Worm (Caenorhabditis elegans) whole organism, young adult: Measurements from ENCODE around the gene C01G6.9.

Experiments
- F22D6.2 ChIP-seq: sonication (generic microtip); optimal IDR thresholded peaks from 2 replicates; lab custom pipeline; 2016; ENCODE audit warnings: mild to moderate bottlenecking, missing genetic modification characterization, missing compliant biosample characterization
- K12H6.12 ChIP-seq: fragments of 200-800 bp; sonication (Bioruptor generic); optimal IDR thresholded peaks from 2 replicates; lab custom pipeline; 2018; ENCODE audit warnings: mild to moderate bottlenecking, missing genetic modification characterization, missing compliant biosample characterization
- atf-7 ChIP-seq: sonication (generic microtip); optimal IDR thresholded peaks from 2 replicates; lab custom pipeline; 2017; ENCODE audit warnings: mild to moderate bottlenecking, missing genetic modification characterization, missing compliant biosample characterization
- ceh-58 ChIP-seq: fragments of 200-800 bp; sonication (Bioruptor generic); IDR thresholded peaks from 2 replicates; pipeline ENCODE4 v1.3.6; 2022; ENCODE audit warnings: missing genetic modification characterization, missing compliant biosample characterization
- dpl-1 ChIP-seq: fragments of 150-350 bp; optimal IDR thresholded peaks from 2 replicates; lab custom pipeline; 2014; ENCODE audit warnings: missing biosample characterization, missing genetic modification reagents, missing genetic modification characterization
- egrh-3 ChIP-seq: fragments of 200-800 bp; sonication (Bioruptor generic); IDR thresholded peaks from 2 replicates; pipeline ENCODE4 v1.3.6; 2022; ENCODE audit warnings: missing genetic modification reagents, missing genetic modification characterization, missing compliant biosample characterization
- let-607 ChIP-seq, 2 experiments: fragments of 200-800 bp in 1 of 2; sonication (Bioruptor generic) in 1 of 2; sonication (generic microtip) in 1 of 2; optimal IDR thresholded peaks; 2 replicates each; lab custom pipeline; 2016 to 2018; ENCODE audit warnings: mild to moderate bottlenecking in 2 of 2, missing compliant biosample characterization in 2 of 2, missing genetic modification characterization in 2 of 2, moderate library complexity in 2 of 2, missing genotype in 1 of 2
- lin-35 ChIP-seq, 3 experiments: fragments of 150-350 bp in 2 of 3; sonication (generic microtip) in 1 of 3; optimal IDR thresholded peaks; 2 replicates each; lab custom pipeline; 2014 to 2018; ENCODE audit warnings: missing biosample characterization in 3 of 3, missing genetic modification characterization in 3 of 3, missing genetic modification reagents in 3 of 3
- mxl-1 ChIP-seq: sonication (generic microtip); optimal IDR thresholded peaks from 2 replicates; lab custom pipeline; 2016; ENCODE audit warnings: missing genetic modification characterization, missing compliant biosample characterization
- nfya-1 ChIP-seq: sonication (generic microtip); optimal IDR thresholded peaks from 2 replicates; lab custom pipeline; 2017; ENCODE audit warnings: antibody characterized with exemption, missing compliant biosample characterization, missing genetic modification characterization, borderline replicate concordance; ENCODE audit not compliant: insufficient read depth
- nfyb-1 ChIP-seq: fragments of 200-800 bp; sonication (Bioruptor generic); IDR thresholded peaks from 2 replicates; pipeline ENCODE4 v1.3.6; 2022; ENCODE audit warnings: missing genetic modification reagents, missing genetic modification characterization, missing compliant biosample characterization
- nhr-27 ChIP-seq: fragments of 200-800 bp; sonication (Bioruptor generic); optimal IDR thresholded peaks from 2 replicates; lab custom pipeline; 2018; ENCODE audit warnings: mild to moderate bottlenecking, missing genetic modification characterization, moderate library complexity, missing compliant biosample characterization
- unc-62 ChIP-seq: fragments of 150-350 bp; optimal IDR thresholded peaks from 2 replicates; lab custom pipeline; 2014; ENCODE audit warnings: missing biosample characterization, missing genetic modification reagents, missing genetic modification characterization

DNA sequence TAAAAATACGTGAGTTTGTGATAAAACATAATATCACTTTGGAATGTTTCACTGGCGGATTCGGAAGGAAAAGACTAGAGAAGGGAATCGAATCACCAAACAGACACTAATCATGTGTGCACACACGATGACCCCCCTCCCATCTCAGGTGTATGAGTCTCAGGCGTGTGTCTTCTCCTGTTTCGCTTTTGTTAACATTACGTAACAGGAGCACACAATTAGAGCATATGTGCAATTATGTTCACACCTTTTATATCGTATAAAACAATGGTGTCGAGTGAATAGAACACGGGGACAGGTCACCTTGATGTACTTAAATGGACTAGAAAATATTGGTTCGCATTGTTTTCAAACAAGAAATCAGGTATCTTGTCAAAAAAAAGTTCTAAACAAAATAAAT is 21.2 kb upstream of the C01G6.9 start:
- TF ChIP-seq egrh-3 (GFP tag; lab: Robert Waterston, UW) (no peak), nhr-27 (tag; lab: Kevin White, UChicago) (no peak), F22D6.2 (tag; lab: Kevin White, UChicago) (no peak), ceh-58 (GFP tag; lab: Robert Waterston, UW) (no peak), lin-35 (GFP tag; optimal IDR thresholded peaks at IDR 0.05; lab: Kevin White, UChicago) (no peak), unc-62 (GFP tag; lab: Kevin White, UChicago) (no peak), nfyb-1 (GFP tag; lab: Robert Waterston, UW) (no peak), K12H6.12 (tag; lab: Kevin White, UChicago) (no peak), nfya-1 (no peak), let-607 (tag; optimal IDR thresholded peaks at IDR 0.05; lab: Kevin White, UChicago) (no peak), dpl-1 (GFP tag; lab: Kevin White, UChicago) (no peak), mxl-1 (no peak), atf-7 (no peak)
